Worm (Caenorhabditis elegans) whole organism, L4/young adult: Measurements from ENCODE around the gene puf-12.

Source experiments
- W03F9.2 ChIP-seq: fragments of 150-350 bp; optimal IDR thresholded peaks from 2 replicates; lab custom pipeline; 2014; ENCODE audit warnings: missing biosample characterization, missing genetic modification characterization
- dao-5 ChIP-seq: sonication (generic microtip); optimal IDR thresholded peaks from 2 replicates; lab custom pipeline; 2016; ENCODE audit warnings: missing genotype, missing genetic modification characterization, moderate library complexity, missing compliant biosample characterization
- him-1 ChIP-seq: sonication (generic microtip); optimal IDR thresholded peaks from 2 replicates; lab custom pipeline; 2016; ENCODE audit warnings: missing genotype, missing genetic modification reagents, missing genetic modification characterization, missing compliant biosample characterization

The puf-12 gene

ce11 chrII:10099072-10099471 lies 1.0 kb upstream of the puf-12 start:
- TF ChIP-seq dao-5 (tag; lab: Kevin White, UChicago) (no peak), him-1 (no peak), W03F9.2 (tag; lab: Kevin White, UChicago) (no peak)

ce11 chrII:10103212-10103611 lies 3.1 kb downstream of the puf-12 start:
- TF ChIP-seq him-1 (no peak), W03F9.2 (tag; lab: Kevin White, UChicago) (no peak), dao-5 (tag; lab: Kevin White, UChicago) (no peak)

ce11 chrII:10105604-10106003 lies 5.5 kb downstream of the puf-12 start, which contains the start of gene ZK945.4:
TSS of gene ZK945.4 (minus strand) at chrII:10105704.
- TF ChIP-seq him-1: no peak
- TF ChIP-seq dao-5 (tag; lab: Kevin White, UChicago): no peak
- TF ChIP-seq W03F9.2 (tag; lab: Kevin White, UChicago): no peak

ce11 chrII:10106870-10107269 lies 6.8 kb downstream of the puf-12 start, which contains the start of gene ZK945.6:
TSS of gene ZK945.6 (minus strand) at chrII:10106970.
- TF ChIP-seq dao-5 (tag; lab: Kevin White, UChicago): no peak
- no peak for TF ChIP-seq W03F9.2 (tag; lab: Kevin White, UChicago)
- TF ChIP-seq him-1: no peak

DNA sequence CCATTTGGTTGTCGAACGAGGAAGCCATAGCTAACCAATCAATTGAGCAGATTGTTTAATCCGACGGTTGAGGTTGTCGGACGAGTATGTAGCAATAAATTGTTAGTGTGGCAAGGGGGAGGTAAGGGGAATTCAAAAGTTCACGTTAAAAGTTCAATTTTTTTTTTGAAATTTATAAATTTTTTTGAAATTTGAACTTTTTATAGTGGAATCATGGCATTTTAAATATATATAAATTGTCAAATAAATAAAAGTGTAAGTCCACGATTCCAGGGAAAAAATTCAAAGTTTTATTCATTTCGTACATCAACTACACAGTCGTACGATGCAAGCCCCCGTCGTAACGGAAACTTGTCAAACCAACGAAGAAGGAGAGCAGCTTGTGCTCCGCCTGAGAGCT lies 8.3 kb downstream of the puf-12 start, which contains the start of the genes ZK945.7 and ZK945.8:
ZK945.7 (minus strand) TSS at position 101 of the 400 bp plus-strand sequence.
ZK945.8 (plus strand) TSS at position 275 of the 400 bp plus-strand sequence.
- no peak for TF ChIP-seq W03F9.2 (tag; lab: Kevin White, UChicago)
- no peak for TF ChIP-seq him-1
- TF ChIP-seq dao-5 (tag; lab: Kevin White, UChicago): no peak

DNA sequence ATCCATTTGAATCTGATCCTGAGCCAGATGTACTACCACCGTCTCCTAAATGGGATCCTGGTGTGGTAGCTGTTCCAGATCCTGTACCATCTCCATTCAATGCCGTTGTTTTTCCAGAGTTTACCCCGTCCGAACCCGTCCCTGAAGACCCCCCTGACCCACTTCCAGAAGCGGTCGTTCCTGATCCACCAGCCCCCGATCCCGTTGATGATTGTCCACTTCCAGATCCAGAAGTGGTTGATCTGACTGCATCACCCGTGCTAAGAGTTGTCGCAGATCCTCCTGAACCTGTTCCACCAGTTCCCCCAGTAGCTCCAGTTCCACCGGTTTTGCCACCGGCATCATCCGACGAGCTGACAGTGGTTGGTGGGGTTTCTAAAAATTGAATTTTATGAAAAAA lies 16.6 kb downstream of the puf-12 start:
- TF ChIP-seq W03F9.2 (tag; lab: Kevin White, UChicago): no peak
- TF ChIP-seq dao-5 (tag; lab: Kevin White, UChicago): no peak
- no peak for TF ChIP-seq him-1

ce11 chrII:10121725-10122124 lies 21.6 kb downstream of the puf-12 start, which contains the start of gene lov-1:
TSS of gene lov-1 (minus strand) at chrII:10121825.
- TF ChIP-seq him-1 (no peak), W03F9.2 (tag; lab: Kevin White, UChicago) (no peak), dao-5 (tag; lab: Kevin White, UChicago) (no peak)

- TF ChIP-seq him-1 (no peak), W03F9.2 (tag; lab: Kevin White, UChicago) (no peak), dao-5 (tag; lab: Kevin White, UChicago) (no peak)
These were observed 22.4 kb downstream of the puf-12 start, which contains the start of gene F27E5.7 for ce11 chrII:10122465-10122864. TSS of gene F27E5.7 (plus strand) at chrII:10122765.

ce11 chrII:10127389-10127788 lies 27.3 kb downstream of the puf-12 start, which contains the start of gene F27E5.8:
TSS of gene F27E5.8 (minus strand) at chrII:10127489.
- TF ChIP-seq dao-5 (tag; lab: Kevin White, UChicago) (no peak), W03F9.2 (tag; lab: Kevin White, UChicago) (no peak), him-1 (no peak)

- TF ChIP-seq dao-5 (tag; lab: Kevin White, UChicago) (no peak), W03F9.2 (tag; lab: Kevin White, UChicago) (no peak), him-1 (no peak)
These were observed 31.6 kb downstream of the puf-12 start, which contains the start of gene F27E5.5 for ce11 chrII:10131760-10132159. TSS of gene F27E5.5 (minus strand) at chrII:10131860.

DNA sequence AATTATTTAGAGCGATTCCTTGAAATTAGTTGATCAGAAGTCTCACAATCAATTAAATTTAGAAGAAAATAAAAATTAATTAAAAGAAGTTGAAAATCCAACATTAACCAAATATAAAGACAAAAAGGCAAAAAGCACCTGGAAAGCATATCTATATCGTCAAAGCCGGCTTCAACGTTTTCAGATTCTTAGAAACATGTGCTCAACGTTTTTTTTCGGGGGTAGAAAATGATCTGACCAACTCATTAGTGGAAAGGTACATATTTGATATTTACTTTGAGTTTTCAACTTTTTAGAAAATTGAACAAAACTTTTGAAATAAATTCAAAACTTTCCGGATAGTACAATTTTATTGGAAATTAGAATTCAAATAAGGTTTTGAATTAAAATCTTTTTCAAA lies 32.7 kb downstream of the puf-12 start:
- TF ChIP-seq him-1 (no peak), W03F9.2 (tag; lab: Kevin White, UChicago) (no peak), dao-5 (tag; lab: Kevin White, UChicago) (no peak)

DNA sequence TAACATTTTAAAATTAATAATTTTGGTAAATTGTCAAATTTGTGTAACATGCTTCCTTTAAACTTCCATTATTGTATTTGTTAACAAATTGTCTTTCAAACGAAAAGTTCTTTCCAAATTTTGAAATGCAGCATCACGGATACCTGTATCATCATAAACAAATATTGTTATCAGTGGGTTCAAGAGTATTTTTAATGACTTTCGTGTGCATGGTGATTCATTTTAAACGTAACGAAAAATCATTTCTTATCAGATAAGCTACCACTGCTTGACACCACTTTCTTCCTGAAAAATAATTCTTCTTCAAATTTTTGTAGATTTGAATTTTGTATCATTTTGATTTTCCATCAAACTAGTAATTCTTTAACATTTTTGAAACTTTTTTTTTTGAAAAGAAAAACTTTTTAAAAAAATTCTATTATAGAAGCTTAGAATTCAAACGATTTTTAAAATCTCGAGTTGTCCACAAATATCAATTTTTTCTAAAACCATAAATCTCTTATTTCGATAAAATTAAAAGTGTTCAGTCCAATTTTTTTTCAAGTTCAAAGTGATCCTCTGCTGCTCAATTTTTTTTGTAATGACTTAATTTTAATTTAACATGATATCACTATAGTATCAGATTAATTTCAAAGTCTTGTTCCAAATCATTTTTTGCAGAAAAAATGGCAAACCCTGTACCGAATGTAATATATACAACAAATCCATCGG lies 34.3 kb downstream of the puf-12 start, which contains the start of gene F27E5.9:
F27E5.9 (plus strand) TSS at position 661 of the 711 bp plus-strand sequence.
- TF ChIP-seq W03F9.2 (tag; lab: Kevin White, UChicago): no peak
- TF ChIP-seq dao-5 (tag; lab: Kevin White, UChicago): no peak
- TF ChIP-seq him-1: no peak

- TF ChIP-seq dao-5 (tag; lab: Kevin White, UChicago): no peak
- no peak for TF ChIP-seq W03F9.2 (tag; lab: Kevin White, UChicago)
- TF ChIP-seq him-1: no peak
These were observed 36.7 kb downstream of the puf-12 start for ce11 chrII:10136771-10137170.

- TF ChIP-seq dao-5 (tag; lab: Kevin White, UChicago): no peak
- TF ChIP-seq W03F9.2 (tag; lab: Kevin White, UChicago): no peak
- no peak for TF ChIP-seq him-1
These were observed 37.2 kb downstream of the puf-12 start, which contains the start of gene phg-1 for ce11 chrII:10137358-10137757. TSS of gene phg-1 (plus strand) at chrII:10137658.
